Fruit fly (Drosophila melanogaster) Kc167 (cell line): ENCODE data around the gene Lcp65Af.

Experiments used
- Myc ChIP-seq: fragments of >200 bp; optimal IDR thresholded peaks from 2 replicates; lab custom pipeline; 2017; ENCODE audit warnings: missing external identifiers
- Sin3A ChIP-seq: fragments of >200 bp; optimal IDR thresholded peaks from 2 replicates; lab custom pipeline; 2018; ENCODE audit warnings: missing external identifiers
- h ChIP-seq: fragments of >200 bp; optimal IDR thresholded peaks from 3 replicates; lab custom pipeline; 2018; ENCODE audit warnings: missing external identifiers
- insv ChIP-seq: fragments of >200 bp; optimal IDR thresholded peaks from 3 replicates; lab custom pipeline; 2018; ENCODE audit warnings: missing external identifiers
- psq ChIP-seq: fragments of >200 bp; optimal IDR thresholded peaks from 2 replicates; lab custom pipeline; 2017; ENCODE audit warnings: missing external identifiers
- ttk ChIP-seq: sonication (Bioruptor generic); optimal IDR thresholded peaks from 2 replicates; lab custom pipeline; 2017; ENCODE audit warnings: missing external identifiers

Gene Lcp65Af

dm6 chr3L:6138018-6138417 lies 1.4 kb upstream of the Lcp65Af start, which contains the start of gene Lcp65Ae:
TSS of gene Lcp65Ae (minus strand) at chr3L:6138118.
- no peak for TF ChIP-seq Myc
- no peak for TF ChIP-seq ttk (lab: Kevin White, UChicago)
- no peak for TF ChIP-seq psq (lab: Kevin White, UChicago)
- no peak for TF ChIP-seq Sin3A
- no peak for TF ChIP-seq insv (lab: Kevin White, UChicago)
- TF ChIP-seq h (lab: Kevin White, UChicago): no peak

dm6 chr3L:6135174-6135573 lies 1.4 kb downstream of the Lcp65Af start, which contains the start of gene Lcp65Ag1:
TSS of gene Lcp65Ag1 (minus strand) at chr3L:6135274.
- TF ChIP-seq ttk (lab: Kevin White, UChicago): no peak
- TF ChIP-seq Myc: no peak
- no peak for TF ChIP-seq insv (lab: Kevin White, UChicago)
- no peak for TF ChIP-seq Sin3A
- TF ChIP-seq psq (lab: Kevin White, UChicago): no peak
- TF ChIP-seq h (lab: Kevin White, UChicago): no peak

dm6 chr3L:6133546-6133945 lies 3.0 kb downstream of the Lcp65Af start, which contains the start of gene Lcp65Ag2:
TSS of gene Lcp65Ag2 (minus strand) at chr3L:6133593.
- TF ChIP-seq Sin3A (no peak), psq (lab: Kevin White, UChicago) (no peak), ttk (lab: Kevin White, UChicago) (no peak), Myc (no peak), insv (lab: Kevin White, UChicago) (no peak), h (lab: Kevin White, UChicago) (no peak)

- TF ChIP-seq Myc (no peak), Sin3A (no peak), ttk (lab: Kevin White, UChicago) (no peak), psq (lab: Kevin White, UChicago) (no peak), h (lab: Kevin White, UChicago) (no peak), insv (lab: Kevin White, UChicago) (no peak)
Measured at dm6 chr3L:6132009-6132408, 4.6 kb downstream of the Lcp65Af start, which contains the start of gene Cpr65Au. TSS of gene Cpr65Au (minus strand) at chr3L:6132109.

dm6 chr3L:6130944-6131343 lies 5.6 kb downstream of the Lcp65Af start, which contains the start of gene Lcp65Ag3:
TSS of gene Lcp65Ag3 (minus strand) at chr3L:6130989.
- TF ChIP-seq ttk (lab: Kevin White, UChicago) (no peak), h (lab: Kevin White, UChicago) (no peak), insv (lab: Kevin White, UChicago) (no peak), Myc (no peak), psq (lab: Kevin White, UChicago) (no peak), Sin3A (no peak)

dm6 chr3L:6129591-6129990 lies 7.0 kb downstream of the Lcp65Af start:
- TF ChIP-seq Sin3A: no peak
- no peak for TF ChIP-seq insv (lab: Kevin White, UChicago)
- no peak for TF ChIP-seq h (lab: Kevin White, UChicago)
- no peak for TF ChIP-seq ttk (lab: Kevin White, UChicago)
- no peak for TF ChIP-seq psq (lab: Kevin White, UChicago)
- no peak for TF ChIP-seq Myc

dm6 chr3L:6125409-6125689 lies 11.2 kb downstream of the Lcp65Af start:
- no peak for TF ChIP-seq Myc
- no peak for TF ChIP-seq psq (lab: Kevin White, UChicago)
- TF ChIP-seq Sin3A: no peak
- TF ChIP-seq h (lab: Kevin White, UChicago): no peak
- TF ChIP-seq ttk (lab: Kevin White, UChicago): no peak
- TF ChIP-seq insv (lab: Kevin White, UChicago): no peak

dm6 chr3L:6124616-6125408 lies 11.8 kb downstream of the Lcp65Af start:
- TF ChIP-seq Myc: no peak
- no peak for TF ChIP-seq psq (lab: Kevin White, UChicago)
- no peak for TF ChIP-seq Sin3A
- TF ChIP-seq ttk (lab: Kevin White, UChicago): no peak
- TF ChIP-seq insv (lab: Kevin White, UChicago): no peak
- TF ChIP-seq h (lab: Kevin White, UChicago): no peak

- no peak for TF ChIP-seq ttk (lab: Kevin White, UChicago)
- no peak for TF ChIP-seq psq (lab: Kevin White, UChicago)
- no peak for TF ChIP-seq Myc
- TF ChIP-seq h (lab: Kevin White, UChicago): no peak
Measured at dm6 chr3L:6116881-6117280, 19.7 kb downstream of the Lcp65Af start.

dm6 chr3L:6115505-6115904 lies 21.1 kb downstream of the Lcp65Af start:
- TF ChIP-seq Sin3A (no peak), ttk (lab: Kevin White, UChicago) (no peak), insv (lab: Kevin White, UChicago) (no peak), psq (lab: Kevin White, UChicago) (no peak), h (lab: Kevin White, UChicago) (no peak), Myc (no peak)

- TF ChIP-seq psq (lab: Kevin White, UChicago) (no peak), h (lab: Kevin White, UChicago) (no peak), Myc (no peak), ttk (lab: Kevin White, UChicago) (no peak), insv (lab: Kevin White, UChicago) (no peak), Sin3A (no peak)
Measured at dm6 chr3L:6111458-6111857, 25.1 kb downstream of the Lcp65Af start.

- TF ChIP-seq Sin3A (no peak), psq (lab: Kevin White, UChicago) (no peak), Myc (no peak), insv (lab: Kevin White, UChicago) (no peak), ttk (lab: Kevin White, UChicago) (no peak), h (lab: Kevin White, UChicago) (no peak)
Measured at dm6 chr3L:6110673-6111449, 25.7 kb downstream of the Lcp65Af start.
